Worm (Caenorhabditis elegans) whole organism, L2 larva: ENCODE results near the gene srh-252.

Experiments used
- nhr-237 ChIP-seq: fragments of 150-350 bp; optimal IDR thresholded peaks from 2 replicates; lab custom pipeline; 2014; ENCODE audit warnings: missing biosample characterization, missing genetic modification characterization
- ztf-11 ChIP-seq: sonication (generic microtip); optimal IDR thresholded peaks from 2 replicates; lab custom pipeline; 2017; ENCODE audit warnings: missing biosample characterization, missing genetic modification characterization

DNA sequence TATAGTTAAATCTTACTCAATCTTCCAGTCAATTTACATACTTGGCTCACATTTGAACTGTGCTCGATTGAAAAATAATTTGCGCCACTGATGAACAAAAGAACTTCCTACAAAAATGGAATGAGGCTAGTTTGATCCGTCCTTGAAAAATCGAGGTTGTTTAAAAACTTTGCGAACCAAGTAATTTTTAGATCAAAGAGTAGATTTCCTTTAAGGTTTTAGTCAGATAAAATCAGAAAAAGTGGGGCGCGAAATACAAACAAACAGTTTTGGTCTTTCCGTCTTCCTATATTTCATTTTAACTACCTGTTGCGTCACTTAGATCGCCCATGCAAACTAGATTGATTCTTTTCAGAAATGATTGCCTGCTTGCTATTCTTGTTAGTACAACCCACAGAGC, 21.4 kb downstream of the srh-252 start, which contains the start of gene Y68A4A.10:
- no peak for TF ChIP-seq nhr-237 (tag; lab: Kevin White, UChicago)
- TF ChIP-seq ztf-11 (tag; lab: Kevin White, UChicago) = no peak
